Worm (Caenorhabditis elegans) whole organism, early embryonic: ENCODE results near the gene C27D6.15.

ENCODE experiments used
- B0310.2 ChIP-seq: sonication (generic microtip); optimal IDR thresholded peaks from 2 replicates; lab custom pipeline; 2016; ENCODE audit warnings: mild to moderate bottlenecking, missing genetic modification characterization, missing compliant biosample characterization
- F13C5.2 ChIP-seq: sonication (generic microtip); optimal IDR thresholded peaks from 2 replicates; lab custom pipeline; 2017; ENCODE audit warnings: mild to moderate bottlenecking, missing genetic modification characterization, inconsistent platforms, missing compliant biosample characterization
- aly-1 ChIP-seq: sonication (generic microtip); optimal IDR thresholded peaks from 2 replicates; lab custom pipeline; 2016; ENCODE audit warnings: missing genetic modification characterization, missing compliant biosample characterization
- ama-1 ChIP-seq: fragments of 150-350 bp; optimal IDR thresholded peaks from 2 replicates; lab custom pipeline; 2014
- ceh-13 ChIP-seq: fragments of 200-800 bp; sonication (Bioruptor generic); optimal IDR thresholded peaks from 2 replicates; lab custom pipeline; 2018; ENCODE audit warnings: mild to moderate bottlenecking, missing genetic modification characterization, missing compliant biosample characterization
- ceh-36 ChIP-seq: sonication (generic microtip); optimal IDR thresholded peaks from 2 replicates; lab custom pipeline; 2016; ENCODE audit warnings: missing genetic modification characterization, inconsistent platforms, missing compliant biosample characterization
- ets-7 ChIP-seq: sonication (generic microtip); optimal IDR thresholded peaks from 2 replicates; lab custom pipeline; 2016; ENCODE audit warnings: missing genotype, missing genetic modification characterization, missing compliant biosample characterization
- flt-1 ChIP-seq: fragments of 200-800 bp; sonication (Bioruptor generic); IDR thresholded peaks from 2 replicates; pipeline ENCODE4 v1.3.6; 2022; ENCODE audit warnings: missing genetic modification characterization, missing compliant biosample characterization
- hmbx-1 ChIP-seq: sonication (generic microtip); optimal IDR thresholded peaks from 2 replicates; lab custom pipeline; 2016; ENCODE audit warnings: mild to moderate bottlenecking, missing genetic modification characterization, missing compliant biosample characterization
- hmg-4 ChIP-seq: fragments of 200-800 bp; sonication (Bioruptor generic); optimal IDR thresholded peaks from 2 replicates; lab custom pipeline; 2018; ENCODE audit warnings: mild to moderate bottlenecking, missing genetic modification characterization, missing compliant biosample characterization
- hnd-1 ChIP-seq: sonication (generic microtip); optimal IDR thresholded peaks from 2 replicates; lab custom pipeline; 2016; ENCODE audit warnings: missing genetic modification characterization, missing compliant biosample characterization
- pes-1 ChIP-seq: fragments of 200-800 bp; sonication (Bioruptor generic); IDR thresholded peaks from 2 replicates; pipeline ENCODE4 v1.3.6; 2022; ENCODE audit warnings: missing genetic modification reagents, missing genetic modification characterization, missing compliant biosample characterization
- scrt-1 ChIP-seq: fragments of 200-800 bp; sonication (Bioruptor generic); IDR thresholded peaks from 2 replicates; pipeline ENCODE4 v1.3.6; 2022; ENCODE audit warnings: missing genetic modification characterization, missing compliant biosample characterization
- sea-1 ChIP-seq: fragments of 200-800 bp; sonication (Bioruptor generic); conservative IDR thresholded peaks from 2 replicates; pipeline ENCODE4 v1.3.6; 2022; ENCODE audit warnings: missing genetic modification characterization, missing compliant biosample characterization
- tbx-11 ChIP-seq: fragments of 200-800 bp; sonication (Bioruptor generic); IDR thresholded peaks from 2 replicates; pipeline ENCODE4 v1.3.6; 2022; ENCODE audit warnings: missing genetic modification characterization, missing compliant biosample characterization
- tbx-37 ChIP-seq: fragments of 200-800 bp; sonication (Bioruptor generic); conservative IDR thresholded peaks from 2 replicates; pipeline ENCODE4 v1.3.6; 2022; ENCODE audit warnings: missing genetic modification reagents, missing genetic modification characterization, missing compliant biosample characterization
- tra-4 ChIP-seq: sonication (generic microtip); optimal IDR thresholded peaks from 2 replicates; lab custom pipeline; 2017; ENCODE audit warnings: missing genetic modification characterization, missing compliant biosample characterization

Gene C27D6.15

DNA sequence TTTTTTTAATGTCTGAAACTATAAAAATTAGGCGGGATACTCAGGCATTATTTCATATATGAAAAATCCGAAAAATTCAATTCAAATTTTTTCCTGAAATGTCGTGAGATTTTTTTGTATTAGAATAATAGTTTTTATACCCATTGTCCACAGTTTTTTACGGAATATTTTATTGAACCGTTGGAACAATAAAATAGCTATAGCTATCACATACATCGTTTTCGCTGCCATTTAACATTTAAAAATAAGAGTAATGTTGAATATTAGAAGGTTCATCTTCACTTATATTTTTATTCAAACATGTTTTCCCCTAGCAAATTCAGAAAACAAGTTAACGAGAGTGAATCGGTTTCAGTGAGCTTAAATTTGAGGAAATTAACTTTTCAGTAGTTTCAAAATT is at the start of gene C27D6.15:
Gene C27D6.15, plus strand, starts transcription at position 301 of the 400 bp plus-strand sequence.
- no peak for TF ChIP-seq sea-1 (GFP tag; lab: Robert Waterston, UW)
- no peak for TF ChIP-seq scrt-1 (GFP tag; lab: Robert Waterston, UW)
- no peak for TF ChIP-seq tra-4 (tag; lab: Kevin White, UChicago)

DNA sequence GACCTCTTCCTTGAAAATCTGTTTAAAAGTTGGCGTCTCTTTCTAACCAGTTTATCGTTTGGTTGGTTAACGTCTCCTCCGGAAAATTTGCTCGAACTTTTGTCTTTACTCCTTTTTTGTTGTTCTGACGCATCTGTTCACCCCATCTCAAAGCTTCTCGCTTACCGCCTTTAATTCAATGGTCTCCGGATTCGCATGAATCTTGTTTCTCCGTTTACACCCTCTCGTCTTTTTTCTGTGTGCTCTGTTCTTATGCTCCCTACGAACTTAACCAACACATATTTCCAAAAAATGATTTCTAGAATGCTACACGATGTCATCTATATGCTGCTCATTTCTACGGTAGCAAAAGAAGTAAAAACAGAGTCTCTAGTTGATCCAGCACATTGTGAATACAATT is 41.6 kb upstream of the C27D6.15 start, which contains the start of gene lgc-56:
Gene lgc-56, plus strand, starts transcription at position 301 of the 400 bp plus-strand sequence.
- TF ChIP-seq tra-4 (tag; lab: Kevin White, UChicago) (no peak), ceh-36 (tag; lab: Kevin White, UChicago) (no peak), F13C5.2 (tag; lab: Kevin White, UChicago) (no peak), aly-1 (no peak), pes-1 (GFP tag; lab: Robert Waterston, UW) (no peak), flt-1 (GFP tag; lab: Robert Waterston, UW) (no peak), ceh-13 (GFP tag; lab: Kevin White, UChicago) (no peak), B0310.2 (no peak)

DNA sequence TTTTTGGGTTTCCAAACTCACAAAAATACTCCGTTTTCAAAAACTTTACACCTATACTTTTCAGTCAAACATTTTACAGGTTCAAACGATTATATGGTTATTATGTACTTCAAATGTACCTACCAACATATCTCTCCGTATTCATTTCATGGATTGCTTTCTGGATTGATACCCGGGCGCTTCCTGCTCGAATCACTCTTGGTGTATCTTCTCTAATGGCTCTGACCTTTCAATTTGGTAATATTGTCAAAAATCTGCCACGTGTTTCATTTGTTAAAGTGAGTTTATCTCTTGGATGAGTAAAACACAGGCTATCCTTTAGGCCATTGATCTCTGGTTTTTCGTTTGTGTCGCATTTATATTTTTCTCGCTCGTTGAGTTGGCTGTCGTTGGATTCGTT is 39.9 kb upstream of the C27D6.15 start:
- TF ChIP-seq F13C5.2 (tag; lab: Kevin White, UChicago) (no peak), ets-7 (tag; lab: Kevin White, UChicago) (no peak), flt-1 (GFP tag; lab: Robert Waterston, UW) (no peak), hmbx-1 (tag; lab: Kevin White, UChicago) (no peak), ama-1 (no peak), sea-1 (GFP tag; lab: Robert Waterston, UW) (no peak)

DNA sequence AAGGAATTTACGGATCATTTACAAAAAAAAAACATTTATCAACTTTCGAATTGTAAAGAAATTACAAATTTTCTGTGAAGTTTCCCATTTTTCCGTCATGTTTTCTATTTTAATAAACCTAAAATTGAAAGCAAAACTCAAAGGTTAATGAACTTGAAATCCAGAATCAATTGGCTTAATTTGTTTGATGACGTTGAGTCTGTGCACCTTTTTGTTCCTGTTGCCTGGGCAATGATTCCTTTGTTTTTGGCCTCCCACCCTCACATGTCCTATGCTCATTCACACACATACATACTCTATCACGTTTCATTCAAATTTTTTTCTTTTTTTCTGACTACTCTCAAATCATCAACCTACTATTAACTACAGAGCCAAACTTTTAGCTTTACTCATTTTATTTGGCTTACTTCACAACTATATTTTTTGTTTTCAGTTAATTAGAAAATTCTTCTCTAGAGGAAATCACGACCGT is 35.4 kb upstream of the C27D6.15 start, which contains the start of gene F58A6.2:
Gene F58A6.2, plus strand, starts transcription at position 422 of the 472 bp plus-strand sequence.
- TF ChIP-seq tbx-37 (GFP tag; lab: Robert Waterston, UW), result no peak
- TF ChIP-seq ets-7 (tag; lab: Kevin White, UChicago), result no peak
- TF ChIP-seq hmbx-1 (tag; lab: Kevin White, UChicago), result no peak
- no peak for TF ChIP-seq ama-1
- TF ChIP-seq tra-4 (tag; lab: Kevin White, UChicago), result no peak
- TF ChIP-seq ceh-13 (GFP tag; lab: Kevin White, UChicago), result no peak
- TF ChIP-seq ceh-36 (tag; lab: Kevin White, UChicago), result no peak
- TF ChIP-seq F13C5.2 (tag; lab: Kevin White, UChicago), result no peak
- TF ChIP-seq hnd-1 (tag; lab: Kevin White, UChicago), result no peak
- TF ChIP-seq scrt-1 (GFP tag; lab: Robert Waterston, UW), result no peak
- TF ChIP-seq pes-1 (GFP tag; lab: Robert Waterston, UW), result no peak

DNA sequence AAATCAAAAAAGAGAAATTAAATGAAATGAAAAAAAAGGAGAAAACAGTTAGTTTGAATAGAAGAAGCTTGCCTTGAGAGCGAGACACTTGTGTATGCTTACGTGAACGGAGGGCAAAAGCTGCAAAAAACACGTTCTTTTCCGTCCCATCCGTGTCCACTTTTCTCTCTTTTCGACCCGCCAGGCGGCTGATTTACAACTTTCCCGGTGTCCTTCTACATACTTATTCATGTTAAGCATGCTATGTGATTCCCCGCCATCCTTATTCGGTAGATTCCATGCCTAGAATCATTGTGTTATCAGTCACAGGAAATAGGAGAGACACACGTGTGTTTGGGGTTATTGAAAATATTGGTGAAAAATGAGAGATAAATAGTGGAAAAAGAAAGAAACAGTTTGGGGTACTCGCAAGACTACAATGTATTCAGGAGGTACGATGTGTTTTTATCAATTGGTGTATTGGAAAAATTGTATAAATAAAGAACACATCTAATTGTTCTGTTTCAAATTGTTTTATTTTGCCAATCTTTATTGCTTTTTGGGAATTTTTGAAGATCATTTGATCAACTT is 29.7 kb upstream of the C27D6.15 start, which contains the start of gene nas-29:
Gene nas-29, minus strand, starts transcription at position 92 of the 570 bp plus-strand sequence.
- no peak for TF ChIP-seq pes-1 (GFP tag; lab: Robert Waterston, UW)
- no peak for TF ChIP-seq tbx-37 (GFP tag; lab: Robert Waterston, UW)
- no peak for TF ChIP-seq tra-4 (tag; lab: Kevin White, UChicago)
- TF ChIP-seq hmbx-1 (tag; lab: Kevin White, UChicago), result no peak
- TF ChIP-seq ets-7 (tag; lab: Kevin White, UChicago), result no peak
- no peak for TF ChIP-seq ama-1
- TF ChIP-seq hnd-1 (tag; lab: Kevin White, UChicago), result no peak
- TF ChIP-seq sea-1 (GFP tag; lab: Robert Waterston, UW), result no peak
- TF ChIP-seq hmg-4 (GFP tag; lab: Kevin White, UChicago), result no peak
- TF ChIP-seq tbx-11, result no peak
- no peak for TF ChIP-seq scrt-1 (GFP tag; lab: Robert Waterston, UW)
- TF ChIP-seq ceh-36 (tag; lab: Kevin White, UChicago), result no peak
- no peak for TF ChIP-seq B0310.2
- TF ChIP-seq flt-1 (GFP tag; lab: Robert Waterston, UW), result no peak
- no peak for TF ChIP-seq aly-1
- no peak for TF ChIP-seq F13C5.2 (tag; lab: Kevin White, UChicago)
- TF ChIP-seq ceh-13 (GFP tag; lab: Kevin White, UChicago), result no peak

DNA sequence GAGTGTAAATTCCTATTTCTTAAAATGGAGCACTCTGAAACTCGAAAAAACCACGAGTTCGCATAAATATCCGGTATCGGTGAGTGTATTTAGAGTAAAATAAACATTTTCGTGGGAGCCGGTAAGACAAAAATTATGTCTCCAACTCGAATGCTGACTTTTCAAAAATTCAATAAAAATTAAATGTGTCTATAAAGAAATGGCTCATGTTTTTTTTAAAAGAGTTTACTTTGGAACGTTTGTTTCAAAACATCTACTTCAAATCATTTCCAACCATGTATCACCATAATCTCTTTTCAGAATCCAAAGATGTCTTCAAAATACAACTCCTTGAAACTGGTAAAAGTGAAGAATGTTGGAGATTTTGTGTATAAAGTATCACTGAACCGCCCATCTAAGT is 29.1 kb upstream of the C27D6.15 start, which contains the start of gene F58A6.1:
Gene F58A6.1, plus strand, starts transcription at position 301 of the 400 bp plus-strand sequence.
- TF ChIP-seq ceh-13 (GFP tag; lab: Kevin White, UChicago), result no peak

DNA sequence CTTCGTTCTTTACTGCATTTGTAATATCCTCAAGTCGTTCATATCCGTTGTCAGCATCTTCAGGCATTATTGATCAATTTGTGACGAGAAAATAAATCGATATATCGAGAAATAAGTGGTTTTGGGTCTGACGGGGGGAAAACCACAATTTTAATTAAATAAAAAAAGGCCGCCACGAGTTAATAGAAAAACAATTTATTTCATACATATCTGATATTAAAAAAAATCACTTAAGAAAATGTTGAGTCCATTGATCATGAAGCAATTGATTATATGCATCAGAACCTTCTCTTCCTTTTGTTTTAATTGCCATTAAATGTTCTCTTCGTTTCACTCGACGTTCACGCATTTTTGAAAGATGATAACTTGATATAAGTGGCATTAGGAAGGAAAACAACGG is 23.4 kb upstream of the C27D6.15 start, which contains the start of gene F58A6.5:
Gene F58A6.5, minus strand, starts transcription at position 101 of the 400 bp plus-strand sequence.
- TF ChIP-seq B0310.2, result no peak
- TF ChIP-seq flt-1 (GFP tag; lab: Robert Waterston, UW), result no peak
- TF ChIP-seq tbx-37 (GFP tag; lab: Robert Waterston, UW), result no peak
- TF ChIP-seq ceh-36 (tag; lab: Kevin White, UChicago), result no peak
- no peak for TF ChIP-seq hmbx-1 (tag; lab: Kevin White, UChicago)
- TF ChIP-seq aly-1, result no peak
- TF ChIP-seq scrt-1 (GFP tag; lab: Robert Waterston, UW), result no peak
- no peak for TF ChIP-seq tbx-11
- TF ChIP-seq ama-1, result no peak
- TF ChIP-seq hnd-1 (tag; lab: Kevin White, UChicago), result no peak
- no peak for TF ChIP-seq ets-7 (tag; lab: Kevin White, UChicago)
- no peak for TF ChIP-seq ceh-13 (GFP tag; lab: Kevin White, UChicago)

DNA sequence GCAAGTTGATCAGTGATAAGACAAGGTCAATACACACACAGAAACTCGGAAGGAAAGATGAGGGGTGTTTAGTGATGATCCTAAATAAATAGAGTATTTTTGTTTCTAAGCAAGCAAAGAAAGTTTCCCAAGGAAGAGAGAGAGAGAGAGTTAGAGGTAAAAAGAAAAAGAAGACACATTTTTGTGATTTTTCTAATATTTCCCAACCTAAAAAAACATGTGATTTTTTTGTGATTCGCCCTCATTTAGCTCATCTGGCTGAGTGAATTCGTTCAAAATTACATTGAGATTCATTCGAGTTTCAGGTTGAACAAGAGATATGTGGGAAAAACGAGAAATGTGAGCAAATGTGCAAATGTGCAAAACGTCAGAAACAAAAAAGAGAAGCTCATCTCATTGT is 20.9 kb upstream of the C27D6.15 start, which contains the start of gene srb-16:
Gene srb-16, minus strand, starts transcription at position 101 of the 400 bp plus-strand sequence.
- TF ChIP-seq B0310.2 (no peak), ets-7 (tag; lab: Kevin White, UChicago) (no peak), scrt-1 (GFP tag; lab: Robert Waterston, UW) (no peak), ceh-13 (GFP tag; lab: Kevin White, UChicago) (no peak), hmg-4 (GFP tag; lab: Kevin White, UChicago) (no peak), hnd-1 (tag; lab: Kevin White, UChicago) (no peak)
